Worm (Caenorhabditis elegans) whole organism, late embryonic: ENCODE measurements around the gene sdz-21.

Experiments
- ama-1 ChIP-seq: fragments of 150-350 bp; optimal IDR thresholded peaks from 2 replicates; lab custom pipeline; 2014
- hlh-30 ChIP-seq: sonication (generic microtip); optimal IDR thresholded peaks from 2 replicates; lab custom pipeline; 2017; ENCODE audit warnings: antibody characterized with exemption, missing genetic modification characterization, missing compliant biosample characterization; ENCODE audit not compliant: insufficient read depth
- lin-11 ChIP-seq: fragments of 200-800 bp; sonication (Bioruptor generic); optimal IDR thresholded peaks from 2 replicates; lab custom pipeline; 2018; ENCODE audit warnings: mild to moderate bottlenecking, missing genetic modification characterization, missing compliant biosample characterization
- rnt-1 ChIP-seq: sonication (generic microtip); optimal IDR thresholded peaks from 2 replicates; lab custom pipeline; 2016; ENCODE audit warnings: missing genetic modification characterization, missing compliant biosample characterization
- sdc-2 ChIP-seq: sonication (generic microtip); optimal IDR thresholded peaks from 2 replicates; lab custom pipeline; 2016; ENCODE audit warnings: missing genotype, missing genetic modification characterization, missing compliant biosample characterization
- unc-55 ChIP-seq: sonication (generic microtip); optimal IDR thresholded peaks from 2 replicates; lab custom pipeline; 2017; ENCODE audit warnings: missing biosample characterization, missing genetic modification reagents, missing genetic modification characterization

ce11 chrIII:5630350-5630749 is 26.5 kb downstream of the sdz-21 start:
- TF ChIP-seq ama-1 (lab: Kevin White, UChicago), result no peak
- TF ChIP-seq sdc-2 (tag; lab: Kevin White, UChicago), result no peak
- TF ChIP-seq rnt-1, result no peak
- TF ChIP-seq lin-11, result no peak
- no peak for TF ChIP-seq unc-55 (GFP tag; lab: Kevin White, UChicago)
- TF ChIP-seq hlh-30 (tag; lab: Kevin White, UChicago), result no peak
